Fruit fly (Drosophila melanogaster) whole organism, embryonic: ENCODE measurements around the gene f-cup.
A peak's percentile ranks its signal among the peaks of the same experiment; 100 is the strongest.

Source experiments
- Atf-2 ChIP-seq: fragments of 200-800 bp; sonication (Bioruptor generic); optimal IDR thresholded peaks from 2 replicates; lab custom pipeline; 2016; ENCODE audit warnings: missing biosample characterization, missing genetic modification characterization
- B-H2 ChIP-seq: fragments of 200-800 bp; sonication (Bioruptor generic); optimal IDR thresholded peaks from 2 replicates; lab custom pipeline; 2018; ENCODE audit warnings: missing biosample characterization, mild to moderate bottlenecking, missing genetic modification characterization
- Blimp-1 ChIP-seq: fragments of 200-800 bp; sonication (Bioruptor generic); optimal IDR thresholded peaks from 3 replicates; lab custom pipeline; 2018; ENCODE audit warnings: missing biosample characterization, missing genetic modification characterization, mild to moderate bottlenecking, moderate library complexity, missing genetic modification reagents
- CG1024 ChIP-seq: fragments of 200-800 bp; sonication (Bioruptor generic); IDR thresholded peaks from 2 replicates; pipeline ENCODE4 v1.3.6; 2022; ENCODE audit warnings: missing biosample characterization, missing genetic modification characterization
- CG11398 ChIP-seq: fragments of 200-800 bp; sonication (Bioruptor generic); optimal IDR thresholded peaks from 2 replicates; lab custom pipeline; 2016; ENCODE audit warnings: missing biosample characterization, missing genetic modification characterization
- CG12391 ChIP-seq: fragments of 200-800 bp; sonication (Bioruptor generic); optimal IDR thresholded peaks from 3 replicates; lab custom pipeline; 2018; ENCODE audit warnings: missing biosample characterization, mild to moderate bottlenecking, missing genetic modification characterization, moderate library complexity
- CG12942 ChIP-seq: fragments of 200-800 bp; sonication (Bioruptor generic); optimal IDR thresholded peaks from 3 replicates; lab custom pipeline; 2016; ENCODE audit warnings: missing biosample characterization, missing genetic modification characterization
- CG14441 ChIP-seq: fragments of 200-800 bp; sonication (Bioruptor generic); IDR thresholded peaks from 2 replicates; pipeline ENCODE4 v1.3.6; 2022; ENCODE audit warnings: missing biosample characterization, missing genetic modification characterization
- CG1603 ChIP-seq: fragments of 200-800 bp; sonication (Bioruptor generic); optimal IDR thresholded peaks from 2 replicates; lab custom pipeline; 2019; ENCODE audit warnings: missing biosample characterization, mild to moderate bottlenecking, missing genetic modification characterization, moderate library complexity
- CG1647 ChIP-seq: fragments of 200-800 bp; sonication (Bioruptor generic); optimal IDR thresholded peaks from 3 replicates; lab custom pipeline; 2016; ENCODE audit warnings: missing biosample characterization, missing genetic modification characterization
- CG17328 ChIP-seq: fragments of 200-800 bp; sonication (Bioruptor generic); IDR thresholded peaks from 2 replicates; pipeline ENCODE4 v1.3.6; 2022; ENCODE audit warnings: missing biosample characterization, missing genetic modification characterization
- CG1832 ChIP-seq: fragments of 200-800 bp; sonication (Bioruptor generic); optimal IDR thresholded peaks from 2 replicates; lab custom pipeline; 2017; ENCODE audit warnings: missing biosample characterization, mild to moderate bottlenecking, missing genetic modification characterization, inconsistent platforms
- CG2202 ChIP-seq: fragments of 200-800 bp; sonication (Bioruptor generic); optimal IDR thresholded peaks from 2 replicates; lab custom pipeline; 2018; ENCODE audit warnings: missing biosample characterization, mild to moderate bottlenecking, missing genetic modification characterization
- CG2712 ChIP-seq: fragments of 200-800 bp; optimal IDR thresholded peaks from 3 replicates; lab custom pipeline; 2019; ENCODE audit warnings: missing biosample characterization, mild to moderate bottlenecking, missing genetic modification characterization, moderate library complexity
- CG3163 ChIP-seq: fragments of 200-800 bp; sonication (Bioruptor generic); optimal IDR thresholded peaks from 3 replicates; lab custom pipeline; 2016; ENCODE audit warnings: missing biosample characterization, missing genetic modification characterization
- CG33213 ChIP-seq: fragments of 200-800 bp; sonication (Bioruptor generic); optimal IDR thresholded peaks from 3 replicates; lab custom pipeline; 2016; ENCODE audit warnings: missing biosample characterization, missing genetic modification characterization
- CG9437 ChIP-seq: fragments of 200-800 bp; sonication (Bioruptor generic); optimal IDR thresholded peaks from 2 replicates; lab custom pipeline; 2018; ENCODE audit warnings: missing biosample characterization, mild to moderate bottlenecking, missing genetic modification characterization
- MTF-1 ChIP-seq: fragments of 200-800 bp; sonication (Bioruptor generic); optimal IDR thresholded peaks from 2 replicates; lab custom pipeline; 2018; ENCODE audit warnings: missing biosample characterization, mild to moderate bottlenecking, missing genetic modification characterization, borderline replicate concordance
- Mad ChIP-seq: fragments of 200-800 bp; sonication (Bioruptor generic); optimal IDR thresholded peaks from 2 replicates; lab custom pipeline; 2016; ENCODE audit warnings: missing biosample characterization, missing genetic modification characterization
- Opbp ChIP-seq: fragments of 200-800 bp; sonication (Bioruptor generic); IDR thresholded peaks from 3 replicates; pipeline ENCODE4 v1.3.6; 2022; ENCODE audit warnings: missing biosample characterization, missing genetic modification characterization; ENCODE audit not compliant: partially characterized antibody
- Stat92E ChIP-seq, 3 experiments: fragments of >200 bp in 2 of 3; fragments of 200-800 bp in 1 of 3; sonication (Bioruptor generic) in 1 of 3; optimal IDR thresholded peaks; 2 replicates each; lab custom pipeline; 2017 to 2019; ENCODE audit warnings: missing biosample characterization in 3 of 3, missing genetic modification characterization in 3 of 3, mild to moderate bottlenecking in 1 of 3, moderate library complexity in 1 of 3
- Taf1 ChIP-seq: fragments of 200-800 bp; sonication (Bioruptor generic); IDR thresholded peaks from 2 replicates; pipeline ENCODE4 v1.3.6; 2022; ENCODE audit warnings: missing biosample characterization, missing genetic modification characterization
- Tbp ChIP-seq: fragments of >200 bp; optimal IDR thresholded peaks from 2 replicates; lab custom pipeline; 2018; ENCODE audit warnings: missing biosample characterization, missing genetic modification characterization
- YL-1 ChIP-seq: fragments of 200-800 bp; sonication (Bioruptor generic); optimal IDR thresholded peaks from 3 replicates; lab custom pipeline; 2017; ENCODE audit warnings: missing biosample characterization, mild to moderate bottlenecking, missing genetic modification characterization
- ab ChIP-seq: fragments of 200-800 bp; sonication (Bioruptor generic); optimal IDR thresholded peaks from 2 replicates; lab custom pipeline; 2016; ENCODE audit warnings: missing biosample characterization, missing genetic modification characterization
- bsh ChIP-seq, 2 experiments: fragments of 200-800 bp; sonication (Bioruptor generic); optimal IDR thresholded peaks; 2 replicates each; lab custom pipeline; 2017 to 2018; ENCODE audit warnings: mild to moderate bottlenecking in 2 of 2, missing biosample characterization in 2 of 2, missing genetic modification characterization in 2 of 2, moderate library complexity in 1 of 2
- btn ChIP-seq: fragments of 200-800 bp; sonication (Bioruptor generic); optimal IDR thresholded peaks from 2 replicates; lab custom pipeline; 2016; ENCODE audit warnings: missing biosample characterization, missing genetic modification characterization
- chif ChIP-seq, 2 experiments: fragments of 200-800 bp; sonication (Bioruptor generic); optimal IDR thresholded peaks; 3 replicates each; lab custom pipeline; 2016; ENCODE audit warnings: missing biosample characterization in 2 of 2, missing genetic modification characterization in 2 of 2
- crp ChIP-seq, 2 experiments: fragments of 200-800 bp; sonication (Bioruptor generic); optimal IDR thresholded peaks; 2 replicates in 1 of 2; 3 replicates in 1 of 2; lab custom pipeline; 2017; ENCODE audit warnings: missing biosample characterization in 2 of 2, missing genetic modification characterization in 2 of 2, mild to moderate bottlenecking in 1 of 2, moderate library complexity in 1 of 2
- da ChIP-seq: fragments of 200-800 bp; sonication (Bioruptor generic); optimal IDR thresholded peaks from 2 replicates; lab custom pipeline; 2016; ENCODE audit warnings: missing biosample characterization, missing genetic modification characterization
- danr ChIP-seq: fragments of 200-800 bp; sonication (Bioruptor generic); IDR thresholded peaks from 2 replicates; pipeline ENCODE4 v1.3.6; 2022; ENCODE audit warnings: missing biosample characterization, missing genetic modification characterization
- dpn ChIP-seq, 2 experiments: fragments of 200-800 bp; sonication (Bioruptor generic); optimal IDR thresholded peaks; 3 replicates each; lab custom pipeline; 2016; ENCODE audit warnings: missing biosample characterization in 2 of 2, missing genetic modification characterization in 2 of 2
- h ChIP-seq: fragments of >200 bp; optimal IDR thresholded peaks from 2 replicates; lab custom pipeline; 2017
- hbn ChIP-seq: fragments of 200-800 bp; sonication (Bioruptor generic); IDR thresholded peaks from 2 replicates; pipeline ENCODE4 v1.3.6; 2022; ENCODE audit warnings: missing biosample characterization, missing genetic modification characterization; ENCODE audit not compliant: partially characterized antibody
- her ChIP-seq: fragments of 200-800 bp; sonication (Bioruptor generic); optimal IDR thresholded peaks from 2 replicates; lab custom pipeline; 2016; ENCODE audit warnings: missing biosample characterization, missing genetic modification characterization
- insv ChIP-seq, 2 experiments: fragments of 200-800 bp; sonication (Bioruptor generic); optimal IDR thresholded peaks; 3 replicates each; lab custom pipeline; 2016 to 2018; ENCODE audit warnings: missing biosample characterization in 2 of 2, missing genetic modification characterization in 2 of 2
- lab ChIP-seq: fragments of 200-800 bp; sonication (Bioruptor generic); optimal IDR thresholded peaks from 3 replicates; lab custom pipeline; 2017; ENCODE audit warnings: missing biosample characterization, missing genetic modification characterization, mild to moderate bottlenecking, moderate library complexity, missing genetic modification reagents
- nerfin-2 ChIP-seq: fragments of 200-800 bp; sonication (Bioruptor generic); IDR thresholded peaks from 2 replicates; pipeline ENCODE4 v1.3.6; 2022; ENCODE audit warnings: missing biosample characterization, missing genetic modification characterization; ENCODE audit not compliant: partially characterized antibody
- phol ChIP-seq: fragments of 200-800 bp; sonication (Bioruptor generic); optimal IDR thresholded peaks from 3 replicates; lab custom pipeline; 2018; ENCODE audit warnings: missing biosample characterization, mild to moderate bottlenecking, missing genetic modification characterization, moderate library complexity
- rib ChIP-seq: fragments of 200-800 bp; sonication (Bioruptor generic); IDR thresholded peaks from 2 replicates; pipeline ENCODE4 v1.3.6; 2022; ENCODE audit warnings: missing biosample characterization, missing genetic modification characterization
- sd ChIP-seq: fragments of 200-800 bp; sonication (Bioruptor generic); optimal IDR thresholded peaks from 3 replicates; lab custom pipeline; 2018; ENCODE audit warnings: missing biosample characterization, mild to moderate bottlenecking, missing genetic modification characterization, moderate library complexity
- shn ChIP-seq: fragments of 200-800 bp; sonication (Bioruptor generic); optimal IDR thresholded peaks from 3 replicates; lab custom pipeline; 2016; ENCODE audit warnings: missing biosample characterization, missing genetic modification characterization
- so ChIP-seq: fragments of 200-800 bp; sonication (Bioruptor generic); IDR thresholded peaks from 3 replicates; pipeline ENCODE4 v1.3.6; 2022; ENCODE audit warnings: missing biosample characterization, missing genetic modification characterization
- ssp ChIP-seq: fragments of 200-800 bp; sonication (Bioruptor generic); IDR thresholded peaks from 2 replicates; pipeline ENCODE4 v1.3.6; 2022; ENCODE audit warnings: missing biosample characterization, missing genetic modification characterization
- stwl ChIP-seq: fragments of 200-800 bp; sonication (Bioruptor generic); optimal IDR thresholded peaks from 3 replicates; lab custom pipeline; 2018; ENCODE audit warnings: missing biosample characterization, mild to moderate bottlenecking, missing genetic modification characterization, moderate library complexity
- tio ChIP-seq: fragments of 200-800 bp; sonication (Bioruptor generic); optimal IDR thresholded peaks from 2 replicates; lab custom pipeline; 2017; ENCODE audit warnings: missing biosample characterization, missing genetic modification characterization, inconsistent platforms
- unc-4 ChIP-seq: fragments of 200-800 bp; sonication (Bioruptor generic); IDR thresholded peaks from 2 replicates; pipeline ENCODE4 v1.3.6; 2022; ENCODE audit warnings: missing biosample characterization, missing genetic modification characterization; ENCODE audit not compliant: partially characterized antibody
- vfl ChIP-seq: fragments of 200-800 bp; sonication (Bioruptor generic); optimal IDR thresholded peaks from 2 replicates; lab custom pipeline; 2016; ENCODE audit warnings: missing biosample characterization, missing genetic modification characterization

Gene f-cup

dm6 chr3R:13660924-13661659, 39.5 kb downstream of the f-cup start, which contains the start of gene B52 (continued):
- TF ChIP-seq YL-1 (peak; percentile 96), da (GFP tag; lab: Kevin White, UChicago) (peak; percentile 51), Opbp (peak; percentile 54), btn (peak; percentile 43), CG3163 (peak; percentile 20), B-H2 (peak; percentile 61), Mad (GFP tag; lab: Kevin White, UChicago) (peak; percentile 32), stwl (tag; lab: Kevin White, UChicago) (no peak), vfl (peak; percentile 20), MTF-1 (GFP tag; lab: Kevin White, UChicago) (peak; percentile 87), CG33213 (GFP tag; lab: Kevin White, UChicago) (peak; percentile 72), crp (GFP tag; optimal IDR thresholded peaks at IDR 0.05; lab: Kevin White, UChicago) (peak in 1 of 2 experiments; percentile 20), so (peak; percentile 71; the same call in 1 of the 3 replicates), Stat92E (GFP tag; optimal IDR thresholded peaks at IDR 0.05; lab: Kevin White, UChicago) (peak in 1 of 3 experiments; percentile 8), insv (GFP tag; optimal IDR thresholded peaks at IDR 0.05; lab: Kevin White, UChicago) (peak in 1 of 2 experiments; percentile 38), CG11398 (GFP tag; lab: Kevin White, UChicago) (peak; percentile 77), Blimp-1 (GFP tag; lab: Kevin White, UChicago) (peak; percentile 93), h (lab: Kevin White, UChicago) (no peak), Taf1 (GFP tag; lab: Robert Waterston, UW) (no peak; the same call in 1 of the 2 replicates), ssp (GFP tag; lab: Robert Waterston, UW) (peak; percentile 76), sd (no peak), her (GFP tag; lab: Kevin White, UChicago) (peak; percentile 71), Tbp (GFP tag; lab: Kevin White, UChicago) (no peak), CG2712 (tag; lab: Kevin White, UChicago) (peak; percentile 42), nerfin-2 (no peak), dpn (GFP tag; optimal IDR thresholded peaks at IDR 0.05; lab: Kevin White, UChicago) (peak; percentile 32 to 51), rib (peak; percentile 51; the same call in 1 of the 2 replicates), CG2202 (peak; percentile 39), Atf-2 (GFP tag; lab: Kevin White, UChicago) (no peak), CG1024 (GFP tag; lab: Robert Waterston, UW) (peak; percentile 80), CG12942 (no peak), CG1603 (tag; lab: Kevin White, UChicago) (peak; percentile 83), bsh (GFP tag; optimal IDR thresholded peaks at IDR 0.05; lab: Kevin White, UChicago) (peak; percentile 22 to 58), unc-4 (GFP tag; lab: Robert Waterston, UW) (peak; percentile 45; the same call in 1 of the 2 replicates), shn (peak; percentile 56), hbn (GFP tag; lab: Robert Waterston, UW) (no peak), lab (GFP tag; lab: Kevin White, UChicago) (peak; percentile 87), tio (GFP tag; lab: Kevin White, UChicago) (peak; percentile 68), CG9437 (GFP tag; lab: Kevin White, UChicago) (peak; percentile 50), CG1647 (no peak), phol (tag; lab: Kevin White, UChicago) (peak; percentile 99), ab (GFP tag; lab: Kevin White, UChicago) (peak; percentile 16), CG14441 (GFP tag; lab: Robert Waterston, UW) (peak; percentile 47; the same call in 1 of the 2 replicates), CG17328 (GFP tag; lab: Robert Waterston, UW) (peak; percentile 55), CG12391 (peak; percentile 57), chif (GFP tag; optimal IDR thresholded peaks at IDR 0.05; lab: Kevin White, UChicago) (no peak), CG1832 (GFP tag; lab: Kevin White, UChicago) (no peak), danr (GFP tag; lab: Robert Waterston, UW) (no peak)
